Worm (Caenorhabditis elegans): ENCODE data around the gene praf-3.
"Not testable (repeated sequence)": the region's sequence is repeated elsewhere in the genome, so short reads cannot be mapped to it uniquely, and the experiment has no call there.

DNA sequence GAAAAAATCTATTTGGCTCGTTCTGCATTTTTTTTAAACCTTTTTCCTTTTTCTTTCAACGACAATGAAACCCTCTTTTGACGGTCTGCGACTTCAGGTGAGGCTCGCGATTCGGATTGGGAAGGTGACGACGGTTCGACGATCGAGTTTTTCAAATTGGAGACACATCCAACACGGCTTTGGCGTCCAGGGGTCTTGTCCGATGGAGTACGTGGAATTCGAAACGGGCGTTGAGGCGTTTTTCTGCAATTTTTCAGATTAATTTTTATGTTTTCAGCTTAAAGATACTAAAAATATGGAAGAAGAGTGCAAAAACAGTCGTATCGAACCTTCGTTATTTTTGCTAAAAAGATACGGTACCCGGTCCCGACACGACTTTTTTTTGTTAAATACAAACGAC lies 9.4 kb downstream of the praf-3 start, which contains the start of gene D2096.10:
- not testable (repeated sequence) for TF ChIP-seq ZK546.5 (tag; optimal IDR thresholded peaks at IDR 0.05); nhr-6 (tag; optimal IDR thresholded peaks at IDR 0.05); mep-1 (tag; optimal IDR thresholded peaks at IDR 0.05); daf-8 (GFP tag; IDR thresholded peaks at IDR 0.05); lin-13 (GFP tag; optimal IDR thresholded peaks at IDR 0.05); jun-1 (tag; optimal IDR thresholded peaks at IDR 0.05); ama-1 (optimal IDR thresholded peaks at IDR 0.05); dpl-1 (GFP tag; optimal IDR thresholded peaks at IDR 0.05); ztf-11 (tag; optimal IDR thresholded peaks at IDR 0.05); unc-62 (GFP tag; optimal IDR thresholded peaks at IDR 0.05 in 1 of 2); unc-62 (tag; optimal IDR thresholded peaks at IDR 0.05)

Data from whole organism, L4 larva.